Worm (Caenorhabditis elegans): ENCODE measurements around the gene T22G5.1.

T22G5.1 gene

ce11 chrV:13868886-13869285 lies 7.7 kb upstream of the T22G5.1 start:
- TF ChIP-seq egrh-3 (GFP tag; IDR thresholded peaks at IDR 0.05): peak; percentile 76; the same call in 1 of the 2 replicates
- TF ChIP-seq ceh-27 (GFP tag; optimal IDR thresholded peaks at IDR 0.05): peak; percentile 10

ce11 chrV:13869551-13869950 lies 7.1 kb upstream of the T22G5.1 start:
- TF ChIP-seq rcor-1 (GFP tag; IDR thresholded peaks at IDR 0.05) (no peak), madf-8 (GFP tag; conservative IDR thresholded peaks at IDR 0.05) (no peak), cebp-2 (GFP tag; IDR thresholded peaks at IDR 0.05) (no peak), F10E7.11 (tag; optimal IDR thresholded peaks at IDR 0.05) (no peak), bed-2 (GFP tag; IDR thresholded peaks at IDR 0.05) (no peak), dpl-1 (GFP tag; optimal IDR thresholded peaks at IDR 0.05) (no peak), Y79H2A.3 (GFP tag; conservative IDR thresholded peaks at IDR 0.05) (no peak)

ce11 chrV:13872895-13873294 lies 3.7 kb upstream of the T22G5.1 start, which contains the start of gene cpt-5:
Gene cpt-5, plus strand, starts transcription at chrV:13873195.
- TF ChIP-seq egl-18 (GFP tag; IDR thresholded peaks at IDR 0.05): no peak
- TF ChIP-seq C06A6.2 (GFP tag; conservative IDR thresholded peaks at IDR 0.05): no peak
- TF ChIP-seq hmg-20 (GFP tag; IDR thresholded peaks at IDR 0.05): no peak
- TF ChIP-seq ets-4 (GFP tag; optimal IDR thresholded peaks at IDR 0.05): no peak
- no peak for TF ChIP-seq T07F8.4 (tag; optimal IDR thresholded peaks at IDR 0.05)
- no peak for TF ChIP-seq hsf-1 (GFP tag; IDR thresholded peaks at IDR 0.05)
- TF ChIP-seq Y79H2A.3 (GFP tag; conservative IDR thresholded peaks at IDR 0.05): no peak
- TF ChIP-seq nhr-179 (tag; optimal IDR thresholded peaks at IDR 0.05): no peak
- TF ChIP-seq sdz-38 (tag; optimal IDR thresholded peaks at IDR 0.05): no peak
- TF ChIP-seq Y53F4B.3 (GFP tag; IDR thresholded peaks at IDR 0.05): no peak
- TF ChIP-seq unc-130 (GFP tag; optimal IDR thresholded peaks at IDR 0.05): no peak
- TF ChIP-seq Y56A3A.18 (GFP tag; IDR thresholded peaks at IDR 0.05): no peak
- TF ChIP-seq nhr-27 (tag; optimal IDR thresholded peaks at IDR 0.05): no peak
- no peak for TF ChIP-seq zim-3 (tag; optimal IDR thresholded peaks at IDR 0.05)
- TF ChIP-seq bed-2 (GFP tag; IDR thresholded peaks at IDR 0.05): no peak
- no peak for TF ChIP-seq let-526 (GFP tag; IDR thresholded peaks at IDR 0.05)

ce11 chrV:13873323-13873722 lies 3.3 kb upstream of the T22G5.1 start:
- TF ChIP-seq dox-1 (GFP tag; IDR thresholded peaks at IDR 0.05): no peak
- TF ChIP-seq lsl-1 (GFP tag; optimal IDR thresholded peaks at IDR 0.05): no peak
- no peak for TF ChIP-seq nhr-120 (GFP tag; IDR thresholded peaks at IDR 0.05)
- no peak for TF ChIP-seq ceh-40 (GFP tag; IDR thresholded peaks at IDR 0.05)
- no peak for TF ChIP-seq hsf-1 (GFP tag; IDR thresholded peaks at IDR 0.05)
- no peak for TF ChIP-seq ztf-6 (GFP tag; IDR thresholded peaks at IDR 0.05)
- no peak for TF ChIP-seq let-526 (GFP tag; IDR thresholded peaks at IDR 0.05)
- TF ChIP-seq rpc-1 (optimal IDR thresholded peaks at IDR 0.05): no peak
- TF ChIP-seq rpc-1 (tag; optimal IDR thresholded peaks at IDR 0.05): no peak
- TF ChIP-seq bed-2 (GFP tag; IDR thresholded peaks at IDR 0.05): no peak
- no peak for TF ChIP-seq mes-4 (tag; optimal IDR thresholded peaks at IDR 0.05)
- TF ChIP-seq snpc-3.4 (tag; optimal IDR thresholded peaks at IDR 0.05): no peak
- no peak for TF ChIP-seq T26A5.8 (tag; optimal IDR thresholded peaks at IDR 0.05)
- TF ChIP-seq rcor-1 (GFP tag; IDR thresholded peaks at IDR 0.05): no peak
- no peak for TF ChIP-seq madf-3 (GFP tag; IDR thresholded peaks at IDR 0.05)
- TF ChIP-seq Y53G8AR.9 (GFP tag; conservative IDR thresholded peaks at IDR 0.05): no peak

- TF ChIP-seq nhr-80 (tag; optimal IDR thresholded peaks at IDR 0.05) (peak; percentile 85), ztf-6 (GFP tag; IDR thresholded peaks at IDR 0.05) (no peak)
These were observed 1.6 kb downstream of the T22G5.1 start for ce11 chrV:13878226-13878625.

Measured in whole organism, young adult.